Worm (Caenorhabditis elegans): ENCODE data around the gene T11G6.3.

T11G6.3 gene

DNA sequence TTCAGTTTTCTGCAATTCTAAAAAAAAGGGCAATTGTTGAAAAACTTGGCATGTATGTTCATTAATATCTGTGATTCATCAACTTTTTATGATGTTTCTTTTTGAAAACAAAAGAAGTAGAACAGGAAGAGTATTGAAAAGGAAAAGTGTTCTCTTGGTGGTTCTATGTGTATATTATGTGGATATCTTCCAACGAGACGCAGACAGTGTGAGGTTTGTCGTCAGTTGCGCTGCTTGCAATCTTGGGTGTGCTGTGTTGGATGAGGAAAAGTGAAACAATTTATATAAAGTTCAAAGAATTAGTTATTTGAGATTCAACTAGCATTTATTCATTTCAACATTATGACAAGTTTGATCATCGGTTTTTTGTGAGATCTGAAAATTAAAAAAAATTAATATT is 2.6 kb downstream of the T11G6.3 start:
- TF ChIP-seq ets-4 (tag; optimal IDR thresholded peaks at IDR 0.05) = no peak
- no peak for TF ChIP-seq tbx-2 (tag; optimal IDR thresholded peaks at IDR 0.05)
- TF ChIP-seq elt-2 (tag; optimal IDR thresholded peaks at IDR 0.05) = no peak

DNA sequence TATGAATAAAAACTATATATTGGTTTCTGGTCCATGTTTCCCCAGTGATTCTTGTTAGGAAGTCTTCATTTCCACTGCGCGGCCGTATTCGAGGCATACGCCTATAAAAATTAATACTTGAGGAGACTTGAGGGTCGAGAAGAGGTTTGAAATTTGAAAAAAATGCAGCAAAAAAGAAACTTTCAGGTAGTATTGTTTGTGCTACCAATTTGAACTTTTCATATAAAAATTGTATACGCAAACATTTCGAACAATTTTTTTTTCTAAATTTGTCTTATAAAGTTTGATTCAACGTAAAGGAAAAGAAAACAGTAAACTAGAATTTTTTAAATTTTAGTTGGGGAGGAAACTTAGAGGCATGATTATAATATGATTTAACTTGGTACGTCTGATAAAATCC is 3.2 kb downstream of the T11G6.3 start, which contains the start of gene T11G6.4:
T11G6.4 (minus strand) TSS at position 101 of the 400 bp plus-strand sequence.
- TF ChIP-seq unc-42 (tag; optimal IDR thresholded peaks at IDR 0.05) = no peak
- TF ChIP-seq dmd-4 (tag; optimal IDR thresholded peaks at IDR 0.05; ENCODE audit: borderline replicate concordance) = no peak
- no peak for TF ChIP-seq unc-55 (GFP tag; optimal IDR thresholded peaks at IDR 0.05)
- TF ChIP-seq ref-2 (tag; optimal IDR thresholded peaks at IDR 0.05) = no peak
- no peak for TF ChIP-seq hlh-30 (tag; optimal IDR thresholded peaks at IDR 0.05; ENCODE audit: insufficient read depth)
- TF ChIP-seq pax-1 (tag; optimal IDR thresholded peaks at IDR 0.05) = no peak
- no peak for TF ChIP-seq ceh-45 (GFP tag; IDR thresholded peaks at IDR 0.05)
- no peak for TF ChIP-seq elt-2 (tag; optimal IDR thresholded peaks at IDR 0.05)
- TF ChIP-seq ceh-30 (tag; optimal IDR thresholded peaks at IDR 0.05) = no peak
- TF ChIP-seq pha-2 (tag; optimal IDR thresholded peaks at IDR 0.05) = no peak
- TF ChIP-seq ceh-14 (tag; optimal IDR thresholded peaks at IDR 0.05) = no peak
- no peak for TF ChIP-seq F13H6.1 (tag; optimal IDR thresholded peaks at IDR 0.05)
- TF ChIP-seq Y22D7AL.16 (tag; optimal IDR thresholded peaks at IDR 0.05) = no peak

DNA sequence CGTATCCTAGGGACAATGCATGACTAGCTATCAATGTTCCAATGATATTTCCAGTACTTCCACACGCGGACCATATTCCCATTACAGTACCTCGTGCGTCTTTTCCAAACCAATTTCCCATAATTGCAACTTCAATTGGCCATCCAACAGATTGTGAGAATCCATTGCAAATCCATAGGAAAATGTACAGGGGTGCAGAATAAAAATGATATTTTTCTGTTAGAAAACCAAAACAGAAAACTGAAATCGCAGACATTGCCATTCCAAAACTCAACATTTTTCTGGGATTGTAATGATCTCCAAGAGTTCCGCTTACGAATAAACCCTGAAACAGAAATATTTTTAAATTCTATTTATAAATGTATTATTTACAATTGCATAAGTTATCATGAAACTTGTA is 3.9 kb downstream of the T11G6.3 start:
- TF ChIP-seq pag-3 (tag; optimal IDR thresholded peaks at IDR 0.05; ENCODE audit: borderline replicate concordance) = no peak
- no peak for TF ChIP-seq hlh-6 (tag; optimal IDR thresholded peaks at IDR 0.05)
- no peak for TF ChIP-seq ceh-6 (GFP tag; optimal IDR thresholded peaks at IDR 0.05)
- TF ChIP-seq ceh-48 (tag; optimal IDR thresholded peaks at IDR 0.05) = no peak
- no peak for TF ChIP-seq unc-55 (GFP tag; optimal IDR thresholded peaks at IDR 0.05)
- no peak for TF ChIP-seq ceh-22 (tag; optimal IDR thresholded peaks at IDR 0.05)

DNA sequence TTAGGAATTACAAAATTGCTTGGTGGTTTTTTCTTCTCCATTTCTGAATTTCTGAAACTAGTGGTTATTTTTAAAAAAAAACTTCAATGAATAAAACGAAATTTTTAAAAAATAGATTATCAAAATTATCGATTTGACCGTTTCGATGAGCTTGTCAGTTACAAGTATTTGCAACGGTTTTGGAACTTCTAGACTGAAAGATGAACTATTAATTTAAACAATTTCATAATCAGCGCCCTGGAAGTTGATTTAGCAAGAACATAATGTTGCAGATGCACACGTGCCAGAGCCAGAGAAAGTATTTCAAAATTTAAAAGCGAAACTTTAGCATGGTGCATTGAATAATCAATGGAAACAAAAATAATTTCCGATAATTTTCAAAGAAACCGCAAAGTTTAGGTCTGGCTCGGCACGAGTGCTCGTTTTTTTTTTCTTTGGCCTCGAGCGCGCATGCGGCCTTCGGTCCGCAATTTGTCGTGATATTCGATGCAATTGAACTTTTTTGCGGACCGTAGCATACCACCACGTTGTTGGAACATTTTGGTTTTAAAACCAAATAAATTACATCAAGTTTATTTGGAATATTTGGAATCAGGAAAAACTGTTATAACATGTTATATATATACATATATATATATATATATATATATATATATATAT is 12.2 kb downstream of the T11G6.3 start, which contains the start of gene T11G6.5:
T11G6.5 (minus strand) TSS at position 51 of the 660 bp plus-strand sequence.
- peak; percentile 16 for TF ChIP-seq nfya-1 (tag; optimal IDR thresholded peaks at IDR 0.05)
- TF ChIP-seq ztf-16 (tag; optimal IDR thresholded peaks at IDR 0.05) = no peak

DNA sequence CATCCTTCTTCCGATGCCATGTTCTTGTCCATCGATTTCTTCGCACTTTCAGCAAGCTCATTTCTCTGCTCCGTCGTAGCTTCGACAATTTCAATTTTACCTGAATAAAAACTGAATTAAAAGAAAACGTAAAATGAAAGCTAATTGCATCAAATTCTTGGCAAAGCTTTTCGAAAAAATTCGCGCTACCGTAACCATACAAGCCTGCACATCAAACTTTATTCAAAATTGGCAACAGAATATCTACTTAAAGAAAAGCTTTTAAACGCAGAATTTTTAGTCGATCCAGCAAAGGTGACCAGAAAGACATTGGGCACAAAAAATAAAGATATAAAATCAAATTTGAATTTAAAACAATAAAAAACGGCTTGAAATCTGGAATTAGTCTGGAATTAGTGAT is 12.8 kb downstream of the T11G6.3 start:
- no peak for TF ChIP-seq ceh-31 (tag; optimal IDR thresholded peaks at IDR 0.05)
- no peak for TF ChIP-seq C38D4.7 (GFP tag; optimal IDR thresholded peaks at IDR 0.05)
- no peak for TF ChIP-seq ceh-19 (GFP tag; optimal IDR thresholded peaks at IDR 0.05)
- TF ChIP-seq hlh-13 (GFP tag; optimal IDR thresholded peaks at IDR 0.05) = no peak
- no peak for TF ChIP-seq lin-11 (tag; optimal IDR thresholded peaks at IDR 0.05)
- no peak for TF ChIP-seq ceh-9 (tag; optimal IDR thresholded peaks at IDR 0.05)
- TF ChIP-seq nhr-232 (tag; optimal IDR thresholded peaks at IDR 0.05) = no peak
- TF ChIP-seq tbx-2 (tag; optimal IDR thresholded peaks at IDR 0.05) = no peak
- TF ChIP-seq gmeb-2 (tag; optimal IDR thresholded peaks at IDR 0.05) = no peak
- no peak for TF ChIP-seq syd-9 (tag; optimal IDR thresholded peaks at IDR 0.05)
- TF ChIP-seq che-1 (tag; optimal IDR thresholded peaks at IDR 0.05) = no peak
- no peak for TF ChIP-seq pag-3 (tag; optimal IDR thresholded peaks at IDR 0.05; ENCODE audit: borderline replicate concordance)
- no peak for TF ChIP-seq npax-4 (tag; optimal IDR thresholded peaks at IDR 0.05)
- TF ChIP-seq ceh-30 (tag; optimal IDR thresholded peaks at IDR 0.05) = no peak

All from whole organism, late embryonic.